Fruit fly (Drosophila melanogaster): ENCODE results near the gene Ku80.

Ku80 gene

DNA sequence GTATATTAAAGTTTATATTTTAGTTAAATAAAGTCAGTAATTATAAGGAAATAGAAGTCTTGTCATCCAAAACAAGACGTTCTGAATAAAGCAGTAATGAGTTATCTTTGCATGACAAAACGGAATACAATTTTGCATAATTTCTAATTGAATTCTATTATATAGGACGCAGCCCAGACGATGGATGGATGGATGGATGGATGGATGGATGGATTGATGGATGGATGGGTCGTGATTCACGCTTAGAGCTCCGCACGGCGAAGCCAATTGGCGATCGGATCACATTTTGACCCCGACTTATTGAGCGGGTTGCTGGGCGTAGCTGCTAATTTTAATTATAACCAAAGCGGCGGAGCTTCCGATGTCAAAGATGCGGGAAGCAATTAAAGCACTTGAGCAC lies 7.6 kb downstream of the Ku80 start:
- TF ChIP-seq pdm3 (GFP tag; optimal IDR thresholded peaks at IDR 0.05) (no peak), CG7368 (GFP tag; optimal IDR thresholded peaks at IDR 0.05) (no peak), CG15336 (GFP tag; IDR thresholded peaks at IDR 0.05) (no peak), esn (GFP tag; optimal IDR thresholded peaks at IDR 0.05) (no peak), CG11294 (GFP tag; IDR thresholded peaks at IDR 0.05) (no peak), Ets96B (tag; optimal IDR thresholded peaks at IDR 0.05) (no peak), CG32006 (GFP tag; optimal IDR thresholded peaks at IDR 0.05) (no peak), Ets21C (GFP tag; optimal IDR thresholded peaks at IDR 0.05) (no peak), CG10631 (GFP tag; optimal IDR thresholded peaks at IDR 0.05) (no peak), Sox15 (GFP tag; optimal IDR thresholded peaks at IDR 0.05) (no peak), dac (GFP tag; optimal IDR thresholded peaks at IDR 0.05) (no peak), dsx (GFP tag; optimal IDR thresholded peaks at IDR 0.05; ENCODE audit: poor library complexity, severe bottlenecking) (no peak), Eip78C (GFP tag) (no peak), achi (GFP tag; optimal IDR thresholded peaks at IDR 0.05) (no peak), Smox (GFP tag; optimal IDR thresholded peaks at IDR 0.05) (no peak), CG3919 (GFP tag; optimal IDR thresholded peaks at IDR 0.05) (no peak)

DNA sequence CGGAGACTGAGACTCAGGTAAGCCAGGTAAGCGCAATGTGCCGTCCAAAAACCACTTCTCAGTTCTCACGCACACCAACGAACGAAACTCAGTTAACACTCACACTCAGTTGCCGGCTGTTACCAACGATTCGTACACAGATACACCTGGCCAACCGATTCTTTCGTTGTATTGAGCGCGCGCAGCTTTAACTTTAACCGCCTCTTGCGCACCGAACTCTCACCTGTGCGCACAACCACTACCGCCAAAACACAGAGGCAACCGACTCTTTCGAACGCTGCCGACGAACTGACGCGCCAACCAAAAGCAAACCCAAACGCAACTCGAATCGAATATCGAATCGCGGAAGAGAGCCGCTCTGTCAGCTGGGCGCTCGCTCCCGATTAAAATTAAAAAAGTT lies 8.5 kb downstream of the Ku80 start, which contains the start of gene Gli:
TSS of gene Gli (minus strand) at position 293 of the 400 bp plus-strand sequence.
- TF ChIP-seq CG11902 (GFP tag; optimal IDR thresholded peaks at IDR 0.05) (no peak), Blimp-1 (GFP tag; optimal IDR thresholded peaks at IDR 0.05) (no peak), Lpt (GFP tag; optimal IDR thresholded peaks at IDR 0.05) (peak; percentile 57), CG11294 (GFP tag; IDR thresholded peaks at IDR 0.05) (peak; percentile 13; the same call in 1 of the 2 replicates), CG6163 (GFP tag; IDR thresholded peaks at IDR 0.05) (peak; percentile 70; the same call in 2 of the 3 replicates), CG6276 (GFP tag; optimal IDR thresholded peaks at IDR 0.05) (no peak), CG8119 (GFP tag; IDR thresholded peaks at IDR 0.05) (no peak; the same call in 2 of the 3 replicates), CG15336 (GFP tag; IDR thresholded peaks at IDR 0.05) (peak; percentile 44; the same call in 1 of the 2 replicates), CG9139 (GFP tag; optimal IDR thresholded peaks at IDR 0.05) (no peak), CG31627 (GFP tag; optimal IDR thresholded peaks at IDR 0.05) (no peak), svp (GFP tag) (peak; percentile 63), CG6854 (GFP tag; optimal IDR thresholded peaks at IDR 0.05) (peak; percentile 64), topi (GFP tag; optimal IDR thresholded peaks at IDR 0.05) (no peak), eg (GFP tag; IDR thresholded peaks at IDR 0.05) (peak; percentile 52; the same call in 2 of the 3 replicates), Eip93F (GFP tag; optimal IDR thresholded peaks at IDR 0.05) (peak; percentile 42)

DNA sequence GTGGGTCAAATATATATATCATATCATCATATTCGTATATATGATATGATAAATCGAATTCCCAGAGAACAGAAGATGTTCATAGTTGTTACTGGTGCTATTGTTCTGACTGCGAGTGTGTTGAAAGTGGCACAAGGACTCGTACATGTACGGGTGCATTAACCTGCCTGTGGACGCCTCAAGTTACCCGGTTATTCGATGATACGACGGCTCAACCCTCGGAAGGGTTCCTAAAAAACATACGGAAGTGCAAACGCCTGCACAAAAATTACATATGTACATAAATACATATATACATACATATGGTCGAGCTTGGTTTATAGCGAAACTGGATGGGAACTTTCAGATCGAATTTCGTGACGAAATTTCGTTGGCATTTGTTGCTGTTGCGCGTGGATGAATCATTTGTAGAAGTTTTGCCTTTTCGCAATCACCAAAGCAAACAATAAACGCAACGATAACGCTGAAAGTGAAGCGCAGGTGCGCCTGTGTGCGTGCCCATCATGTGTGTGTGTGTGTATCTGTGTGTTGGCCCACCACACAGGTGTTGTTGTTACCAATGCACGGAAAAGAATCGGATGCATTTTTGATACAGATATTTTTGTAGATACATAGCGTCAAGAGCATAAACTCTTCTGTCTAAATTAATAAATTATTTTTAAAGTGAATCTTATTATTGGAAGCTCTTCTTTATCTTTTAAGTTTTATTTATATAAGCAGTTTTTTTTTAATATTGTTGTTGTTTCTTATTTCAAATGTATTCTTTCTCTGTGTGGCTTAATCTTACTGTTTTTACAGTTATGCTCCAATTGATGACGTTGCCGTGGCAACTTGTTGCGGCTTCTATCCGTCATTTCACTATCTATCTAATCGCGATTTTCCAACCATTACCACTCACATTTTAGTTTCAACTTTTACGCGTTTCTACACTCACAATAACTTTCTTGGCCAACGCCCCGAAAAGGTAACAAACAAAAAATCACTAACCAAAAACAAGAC lies 9.3 kb downstream of the Ku80 start:
- TF ChIP-seq CG16779 (tag; optimal IDR thresholded peaks at IDR 0.05) (peak; percentile 32), Hr4 (GFP tag; optimal IDR thresholded peaks at IDR 0.05) (no peak), CG15336 (GFP tag; IDR thresholded peaks at IDR 0.05) (peak; percentile 93), CG6276 (GFP tag; optimal IDR thresholded peaks at IDR 0.05) (no peak), lz (GFP tag; optimal IDR thresholded peaks at IDR 0.05) (peak; percentile 84), net (GFP tag; optimal IDR thresholded peaks at IDR 0.05) (peak; percentile 29), Ets21C (GFP tag; optimal IDR thresholded peaks at IDR 0.05) (peak; percentile 73), Eip75B (GFP tag; optimal IDR thresholded peaks at IDR 0.05) (peak; percentile 77), dac (GFP tag; optimal IDR thresholded peaks at IDR 0.05) (no peak), CG6792 (GFP tag; optimal IDR thresholded peaks at IDR 0.05) (peak; percentile 86), CG7368 (GFP tag; optimal IDR thresholded peaks at IDR 0.05) (peak; percentile 63), esn (GFP tag; optimal IDR thresholded peaks at IDR 0.05) (peak; percentile 93), CG3032 (tag; optimal IDR thresholded peaks at IDR 0.05) (peak; percentile 84), OdsH (GFP tag; optimal IDR thresholded peaks at IDR 0.05) (peak; percentile 85), achi (GFP tag; optimal IDR thresholded peaks at IDR 0.05) (peak; percentile 82), svp (GFP tag) (peak; percentile 93), fd59A (GFP tag; optimal IDR thresholded peaks at IDR 0.05) (peak; percentile 40), vri (GFP tag; optimal IDR thresholded peaks at IDR 0.05) (peak; percentile 70), CG31627 (GFP tag; optimal IDR thresholded peaks at IDR 0.05) (peak; percentile 89), dsx (GFP tag; optimal IDR thresholded peaks at IDR 0.05; ENCODE audit: poor library complexity, severe bottlenecking) (no peak), spab (GFP tag; optimal IDR thresholded peaks at IDR 0.05) (peak; percentile 72), Sox14 (GFP tag; optimal IDR thresholded peaks at IDR 0.05) (peak; percentile 74), CG32006 (GFP tag; optimal IDR thresholded peaks at IDR 0.05) (peak; percentile 89), CG6163 (GFP tag; IDR thresholded peaks at IDR 0.05) (peak; percentile 88), CG4318 (GFP tag; optimal IDR thresholded peaks at IDR 0.05) (peak; percentile 78), CG11762 (GFP tag; optimal IDR thresholded peaks at IDR 0.05; ENCODE audit: insufficient read depth) (peak; percentile 73), Sox102F (GFP tag; optimal IDR thresholded peaks at IDR 0.05) (peak; percentile 87), CG11902 (GFP tag; optimal IDR thresholded peaks at IDR 0.05) (peak; percentile 71)

Measured in whole organism, prepupa.